Worm (Caenorhabditis elegans) whole organism, L4 larva: ENCODE results near the gene R04B5.11.
"Not testable (repeated sequence)": the region's sequence is repeated elsewhere in the genome, so short reads cannot be mapped to it uniquely, and the experiment has no call there.

Source experiments
- T26A8.4 ChIP-seq: fragments of 200-800 bp; sonication (Bioruptor generic); IDR thresholded peaks from 2 replicates; pipeline ENCODE4 v1.3.6; 2022; ENCODE audit warnings: missing genetic modification characterization, missing compliant biosample characterization
- Y48G9A.11 ChIP-seq: fragments of 200-800 bp; sonication (Bioruptor generic); IDR thresholded peaks from 2 replicates; pipeline ENCODE4 v1.3.6; 2022; ENCODE audit warnings: missing genetic modification reagents, missing genetic modification characterization, missing compliant biosample characterization
- ZK337.2 ChIP-seq: fragments of 200-800 bp; sonication (Bioruptor generic); IDR thresholded peaks from 2 replicates; pipeline ENCODE4 v1.3.6; 2022; ENCODE audit warnings: missing genetic modification reagents, missing genetic modification characterization, missing compliant biosample characterization
- aha-1 ChIP-seq: fragments of 150-350 bp; peaks from one replicate; lab custom pipeline; 2014; ENCODE audit warnings: missing biosample characterization, missing genetic modification characterization
- aly-2 ChIP-seq: sonication (generic microtip); optimal IDR thresholded peaks from 2 replicates; lab custom pipeline; 2018; ENCODE audit warnings: missing biosample characterization, missing genetic modification characterization
- arid-1 ChIP-seq: fragments of 200-800 bp; sonication (Bioruptor generic); conservative IDR thresholded peaks from 2 replicates; pipeline ENCODE4 v1.3.6; 2022; ENCODE audit warnings: missing genetic modification reagents, missing genetic modification characterization, missing compliant biosample characterization
- ceh-20 ChIP-seq: fragments of 200-800 bp; sonication (Bioruptor generic); IDR thresholded peaks from 2 replicates; pipeline ENCODE4 v1.3.6; 2022; ENCODE audit warnings: missing genetic modification reagents, missing genetic modification characterization, missing compliant biosample characterization
- ceh-44 ChIP-seq: fragments of 200-800 bp; sonication (Bioruptor generic); IDR thresholded peaks from 2 replicates; pipeline ENCODE4 v1.3.6; 2022; ENCODE audit warnings: missing genetic modification reagents, missing genetic modification characterization, missing compliant biosample characterization
- ceh-82 ChIP-seq: sonication (generic microtip); optimal IDR thresholded peaks from 2 replicates; lab custom pipeline; 2017; ENCODE audit warnings: missing biosample characterization, missing genetic modification characterization
- ces-1 ChIP-seq: fragments of 150-350 bp; sonication (generic microtip); optimal IDR thresholded peaks from 4 replicates; lab custom pipeline; 2014; ENCODE audit warnings: missing biosample characterization, missing genetic modification reagents, missing genetic modification characterization
- ctbp-1 ChIP-seq: fragments of 200-800 bp; sonication (Bioruptor generic); IDR thresholded peaks from 2 replicates; pipeline ENCODE4 v1.3.6; 2022; ENCODE audit warnings: missing genetic modification reagents, missing genetic modification characterization, missing compliant biosample characterization
- daf-16 ChIP-seq, 3 experiments: sonication (generic microtip); optimal IDR thresholded peaks; 2 replicates each; lab custom pipeline; 2016 to 2017; ENCODE audit warnings: missing genetic modification characterization in 3 of 3, missing genetic modification reagents in 3 of 3, mild to moderate bottlenecking in 2 of 3, missing compliant biosample characterization in 2 of 3, missing biosample characterization in 1 of 3, moderate library complexity in 1 of 3
- daf-8 ChIP-seq: fragments of 200-800 bp; sonication (Bioruptor generic); IDR thresholded peaks from 2 replicates; pipeline ENCODE4 v1.3.6; 2022; ENCODE audit warnings: missing genetic modification characterization, missing compliant biosample characterization
- dmd-6 ChIP-seq: fragments of 200-800 bp; sonication (Bioruptor generic); IDR thresholded peaks from 2 replicates; pipeline ENCODE4 v1.3.6; 2022; ENCODE audit warnings: missing genetic modification reagents, missing genetic modification characterization, missing compliant biosample characterization
- dmd-8 ChIP-seq: fragments of 200-800 bp; sonication (Bioruptor generic); IDR thresholded peaks from 2 replicates; pipeline ENCODE4 v1.3.6; 2022; ENCODE audit warnings: missing genetic modification characterization, missing compliant biosample characterization
- dmd-9 ChIP-seq: fragments of 200-800 bp; sonication (Bioruptor generic); IDR thresholded peaks from 2 replicates; pipeline ENCODE4 v1.3.6; 2022; ENCODE audit warnings: missing genetic modification reagents, missing genetic modification characterization, missing compliant biosample characterization
- gei-8 ChIP-seq: fragments of 200-800 bp; sonication (Bioruptor generic); optimal IDR thresholded peaks from 2 replicates; lab custom pipeline; 2018; ENCODE audit warnings: mild to moderate bottlenecking, missing genetic modification characterization, missing compliant biosample characterization
- hif-1 ChIP-seq, 2 experiments: sonication (generic microtip); optimal IDR thresholded peaks; 2 replicates each; lab custom pipeline; 2016 to 2017; ENCODE audit warnings: missing compliant biosample characterization in 2 of 2, missing genetic modification characterization in 2 of 2, missing genetic modification reagents in 2 of 2, missing genotype in 2 of 2, mild to moderate bottlenecking in 1 of 2
- hlh-11 ChIP-seq: fragments of 200-800 bp; sonication (Bioruptor generic); optimal IDR thresholded peaks from 2 replicates; lab custom pipeline; 2018; ENCODE audit warnings: mild to moderate bottlenecking, missing genetic modification characterization, missing compliant biosample characterization
- hmg-1.1 ChIP-seq: fragments of 200-800 bp; sonication (Bioruptor generic); IDR thresholded peaks from 2 replicates; pipeline ENCODE4 v1.3.6; 2022; ENCODE audit warnings: missing genetic modification reagents, missing genetic modification characterization, missing compliant biosample characterization
- lin-29 ChIP-seq: fragments of 200-800 bp; sonication (Bioruptor generic); IDR thresholded peaks from 2 replicates; pipeline ENCODE4 v1.3.6; 2022; ENCODE audit warnings: missing genetic modification reagents, missing genetic modification characterization, missing compliant biosample characterization
- lin-38 ChIP-seq: fragments of 200-800 bp; sonication (Bioruptor generic); IDR thresholded peaks from 2 replicates; pipeline ENCODE4 v1.3.6; 2022; ENCODE audit warnings: missing genetic modification reagents, missing genetic modification characterization, missing compliant biosample characterization
- lsy-2 ChIP-seq, 2 experiments: fragments of 150-350 bp in 1 of 2; sonication (generic microtip) in 1 of 2; optimal IDR thresholded peaks; 2 replicates each; lab custom pipeline; 2014 to 2017; ENCODE audit warnings: missing biosample characterization in 2 of 2, missing genetic modification characterization in 2 of 2
- madf-9 ChIP-seq: fragments of 200-800 bp; sonication (Bioruptor generic); conservative IDR thresholded peaks from 2 replicates; pipeline ENCODE4 v1.3.6; 2022; ENCODE audit warnings: missing genetic modification reagents, missing genetic modification characterization, missing compliant biosample characterization
- mdt-29 ChIP-seq: fragments of 200-800 bp; sonication (Bioruptor generic); IDR thresholded peaks from 2 replicates; pipeline ENCODE4 v1.3.6; 2022; ENCODE audit warnings: missing genetic modification reagents, missing genetic modification characterization, missing compliant biosample characterization
- mep-1 ChIP-seq: fragments of 150-350 bp; sonication (generic microtip); optimal IDR thresholded peaks from 3 replicates; lab custom pipeline; 2014; ENCODE audit warnings: missing biosample characterization, missing genetic modification characterization
- nhr-102 ChIP-seq: sonication (generic microtip); optimal IDR thresholded peaks from 2 replicates; lab custom pipeline; 2016; ENCODE audit warnings: mild to moderate bottlenecking, missing genetic modification characterization, moderate library complexity, missing compliant biosample characterization
- nhr-111 ChIP-seq: fragments of 200-800 bp; sonication (Bioruptor generic); optimal IDR thresholded peaks from 2 replicates; lab custom pipeline; 2018; ENCODE audit warnings: mild to moderate bottlenecking, missing genetic modification characterization, missing compliant biosample characterization
- nhr-41 ChIP-seq: fragments of 200-800 bp; sonication (Bioruptor generic); IDR thresholded peaks from 2 replicates; pipeline ENCODE4 v1.3.6; 2022; ENCODE audit warnings: missing genetic modification reagents, missing genetic modification characterization, missing compliant biosample characterization
- nhr-48 ChIP-seq: sonication (generic microtip); optimal IDR thresholded peaks from 2 replicates; lab custom pipeline; 2016; ENCODE audit warnings: mild to moderate bottlenecking, missing genetic modification characterization, missing compliant biosample characterization
- pha-4 ChIP-seq, 2 experiments: fragments of 150-350 bp in 1 of 2; fragments of 200-800 bp in 1 of 2; sonication (Bioruptor generic) in 1 of 2; IDR thresholded peaks in 1 of 2; optimal IDR thresholded peaks in 1 of 2; 2 replicates each; pipeline versions ENCODE4 v1.3.6 to Lab custom; 2014 to 2022; ENCODE audit warnings: missing genetic modification characterization in 2 of 2, missing genetic modification reagents in 2 of 2, missing biosample characterization in 1 of 2, missing compliant biosample characterization in 1 of 2
- set-16 ChIP-seq: fragments of 200-800 bp; sonication (Bioruptor generic); IDR thresholded peaks from 2 replicates; pipeline ENCODE4 v1.3.6; 2022; ENCODE audit warnings: missing genetic modification reagents, missing genetic modification characterization, missing compliant biosample characterization
- spr-1 ChIP-seq: sonication (generic microtip); optimal IDR thresholded peaks from 2 replicates; lab custom pipeline; 2016; ENCODE audit warnings: mild to moderate bottlenecking, missing genetic modification characterization, missing compliant biosample characterization
- unc-39 ChIP-seq: sonication (generic microtip); optimal IDR thresholded peaks from 2 replicates; lab custom pipeline; 2017; ENCODE audit warnings: missing biosample characterization, missing genetic modification characterization
- unc-62 ChIP-seq, 3 experiments: fragments of 150-350 bp in 1 of 3; sonication (generic microtip); optimal IDR thresholded peaks in 2 of 3; peaks in 1 of 3; 1 replicate in 1 of 3; 2 replicates in 2 of 3; lab custom pipeline; 2014 to 2017; ENCODE audit warnings: missing biosample characterization in 3 of 3, missing genetic modification characterization in 3 of 3, missing genetic modification reagents in 3 of 3, missing genotype in 1 of 3
- vab-7 ChIP-seq: fragments of 200-800 bp; sonication (Bioruptor generic); IDR thresholded peaks from 2 replicates; pipeline ENCODE4 v1.3.6; 2022; ENCODE audit warnings: missing genetic modification reagents, missing genetic modification characterization, missing compliant biosample characterization
- zfp-3 ChIP-seq: fragments of 200-800 bp; sonication (Bioruptor generic); conservative IDR thresholded peaks from 2 replicates; pipeline ENCODE4 v1.3.6; 2022; ENCODE audit warnings: missing genetic modification reagents, missing genetic modification characterization, missing compliant biosample characterization
- zip-11 ChIP-seq: fragments of 200-800 bp; sonication (Bioruptor generic); IDR thresholded peaks from 2 replicates; pipeline ENCODE4 v1.3.6; 2022; ENCODE audit warnings: missing genetic modification characterization, missing compliant biosample characterization

R04B5.11 gene

ce11 chrV:10060039-10060438 lies 31.0 kb downstream of the R04B5.11 start:
- TF ChIP-seq daf-16 (GFP tag; optimal IDR thresholded peaks at IDR 0.05; lab: Kevin White, UChicago) (peak in 1 of 2 experiments; percentile 52), daf-16 (tag; optimal IDR thresholded peaks at IDR 0.05; lab: Kevin White, UChicago) (no peak), nhr-111 (GFP tag; lab: Kevin White, UChicago) (no peak), aha-1 (tag; lab: Kevin White, UChicago) (peak; percentile 2), hmg-1.1 (GFP tag; lab: Robert Waterston, UW) (no peak), mdt-29 (no peak), zip-11 (GFP tag; lab: Robert Waterston, UW) (no peak), mep-1 (no peak), gei-8 (GFP tag; lab: Kevin White, UChicago) (no peak), pha-4 (GFP tag; IDR thresholded peaks at IDR 0.05; lab: Robert Waterston, UW) (no peak), pha-4 (tag; optimal IDR thresholded peaks at IDR 0.05; lab: Kevin White, UChicago) (no peak), hif-1 (tag; optimal IDR thresholded peaks at IDR 0.05; lab: Kevin White, UChicago) (no peak), hlh-11 (tag; lab: Kevin White, UChicago) (no peak)
- TF ChIP-seq, all 104 proteins: peak for 2

ce11 chrV:10058748-10059147 lies 32.3 kb downstream of the R04B5.11 start:
- TF ChIP-seq unc-62 (GFP tag; optimal IDR thresholded peaks at IDR 0.05 in 1 of 2; lab: Kevin White, UChicago): peak in 1 of 2 experiments; percentile 75
- TF ChIP-seq unc-62 (tag; optimal IDR thresholded peaks at IDR 0.05; lab: Kevin White, UChicago): no peak
- no peak for TF ChIP-seq lin-29 (GFP tag; lab: Robert Waterston, UW)
- TF ChIP-seq aly-2 (tag; lab: Kevin White, UChicago): no peak

- TF ChIP-seq aly-2 (tag; lab: Kevin White, UChicago): no peak
- TF ChIP-seq lsy-2 (tag; optimal IDR thresholded peaks at IDR 0.05; lab: Kevin White, UChicago): peak in 1 of 2 experiments; percentile 84
- peak; percentile 15 for TF ChIP-seq ces-1
Measured at ce11 chrV:10054872-10055271, 36.2 kb downstream of the R04B5.11 start, which contains the start of gene yif-1. yif-1 (minus strand) TSS chrV:10054913.

ce11 chrV:10051855-10052254 lies 39.2 kb downstream of the R04B5.11 start, which contains the start of gene str-118:
str-118 (plus strand) TSS chrV:10052155.
- TF ChIP-seq spr-1 (tag; lab: Kevin White, UChicago): no peak
- TF ChIP-seq daf-8: no peak
- no peak for TF ChIP-seq ceh-82
- TF ChIP-seq lin-29 (GFP tag; lab: Robert Waterston, UW): no peak
- no peak for TF ChIP-seq ctbp-1 (GFP tag; lab: Robert Waterston, UW)
- no peak for TF ChIP-seq unc-39
- TF ChIP-seq ZK337.2 (GFP tag; lab: Robert Waterston, UW): no peak
- TF ChIP-seq nhr-48 (tag; lab: Kevin White, UChicago): no peak
- TF ChIP-seq hif-1 (tag; optimal IDR thresholded peaks at IDR 0.05; lab: Kevin White, UChicago): no peak

ce11 chrV:10049192-10049816 lies 41.7 kb downstream of the R04B5.11 start:
- TF ChIP-seq pha-4 (GFP tag; IDR thresholded peaks at IDR 0.05; lab: Robert Waterston, UW) (peak; percentile 65), mdt-29 (peak; percentile 64), Y48G9A.11 (GFP tag; lab: Robert Waterston, UW) (peak; percentile 31; the same call in 1 of the 2 replicates), dmd-6 (GFP tag; lab: Robert Waterston, UW) (peak; percentile 67), arid-1 (GFP tag; lab: Robert Waterston, UW) (peak; percentile 31; the same call in 1 of the 2 replicates), T26A8.4 (peak; percentile 72), ceh-44 (GFP tag; lab: Robert Waterston, UW) (0 out of 2 replicates have a peak, but pooled peaks have one; percentile 50), lin-29 (GFP tag; lab: Robert Waterston, UW) (peak; percentile 51; the same call in 1 of the 2 replicates), hmg-1.1 (GFP tag; lab: Robert Waterston, UW) (peak; percentile 64; the same call in 1 of the 2 replicates), ceh-20 (GFP tag; lab: Robert Waterston, UW) (peak; percentile 61; the same call in 1 of the 2 replicates), nhr-41 (peak; percentile 75; the same call in 1 of the 2 replicates), zfp-3 (GFP tag; lab: Robert Waterston, UW) (0 out of 2 replicates have a peak, but pooled peaks have one; percentile 54), vab-7 (0 out of 2 replicates have a peak, but pooled peaks have one; percentile 21), madf-9 (GFP tag; lab: Robert Waterston, UW) (0 out of 2 replicates have a peak, but pooled peaks have one; percentile 56), dmd-9 (0 out of 2 replicates have a peak, but pooled peaks have one; percentile 36), nhr-102 (peak; percentile 16), ctbp-1 (GFP tag; lab: Robert Waterston, UW) (0 out of 2 replicates have a peak, but pooled peaks have one; percentile 20), dmd-8 (GFP tag; lab: Robert Waterston, UW) (0 out of 2 replicates have a peak, but pooled peaks have one; percentile 26), set-16 (peak; percentile 89), lin-38 (GFP tag; lab: Robert Waterston, UW) (peak; percentile 69)
- not testable (repeated sequence) for TF ChIP-seq pha-4 (tag; optimal IDR thresholded peaks at IDR 0.05; lab: Kevin White, UChicago)
